Fruit fly (Drosophila melanogaster) whole organism, embryonic: ENCODE data around the gene att-ORFB.

ENCODE experiments used
- Abd-B ChIP-seq: fragments of 200-800 bp; sonication (Bioruptor generic); optimal IDR thresholded peaks from 2 replicates; lab custom pipeline; 2018; ENCODE audit warnings: missing biosample characterization, mild to moderate bottlenecking, missing genetic modification characterization, moderate library complexity
- Adf1 ChIP-seq: fragments of 200-800 bp; sonication (Bioruptor generic); IDR thresholded peaks from 2 replicates; pipeline ENCODE4 v1.3.6; 2022; ENCODE audit warnings: missing biosample characterization, missing genetic modification characterization
- Bgb ChIP-seq: fragments of 200-800 bp; sonication (Bioruptor generic); IDR thresholded peaks from 2 replicates; pipeline ENCODE4 v1.3.6; 2022; ENCODE audit warnings: missing biosample characterization, missing genetic modification characterization; ENCODE audit not compliant: partially characterized antibody
- Bteb2 ChIP-seq: fragments of 200-800 bp; sonication (Bioruptor generic); optimal IDR thresholded peaks from 2 replicates; lab custom pipeline; 2016; ENCODE audit warnings: missing biosample characterization, missing genetic modification characterization
- CG12299 ChIP-seq: fragments of 200-800 bp; sonication (Bioruptor generic); optimal IDR thresholded peaks from 2 replicates; lab custom pipeline; 2018; ENCODE audit warnings: missing biosample characterization, mild to moderate bottlenecking, missing genetic modification characterization
- CG12659 ChIP-seq: fragments of 200-800 bp; sonication (Bioruptor generic); optimal IDR thresholded peaks from 3 replicates; lab custom pipeline; 2017; ENCODE audit warnings: mild to moderate bottlenecking, missing biosample characterization, missing genetic modification reagents, missing genetic modification characterization
- CG14860 ChIP-seq: fragments of 200-800 bp; sonication (Bioruptor generic); IDR thresholded peaks from 3 replicates; pipeline ENCODE4 v1.3.6; 2022; ENCODE audit warnings: missing biosample characterization, missing genetic modification characterization; ENCODE audit not compliant: partially characterized antibody
- CG1603 ChIP-seq: fragments of 200-800 bp; sonication (Bioruptor generic); optimal IDR thresholded peaks from 2 replicates; lab custom pipeline; 2019; ENCODE audit warnings: missing biosample characterization, mild to moderate bottlenecking, missing genetic modification characterization, moderate library complexity
- CG17359 ChIP-seq: fragments of 200-800 bp; sonication (Bioruptor generic); optimal IDR thresholded peaks from 3 replicates; lab custom pipeline; 2018; ENCODE audit warnings: missing biosample characterization, mild to moderate bottlenecking, missing genetic modification characterization, moderate library complexity
- CG1792 ChIP-seq: fragments of 200-800 bp; sonication (Bioruptor generic); optimal IDR thresholded peaks from 2 replicates; lab custom pipeline; 2016; ENCODE audit warnings: missing biosample characterization, missing genetic modification characterization
- CG2202 ChIP-seq: fragments of 200-800 bp; sonication (Bioruptor generic); optimal IDR thresholded peaks from 2 replicates; lab custom pipeline; 2018; ENCODE audit warnings: missing biosample characterization, mild to moderate bottlenecking, missing genetic modification characterization
- CG31365 ChIP-seq: fragments of 200-800 bp; sonication (Bioruptor generic); optimal IDR thresholded peaks from 2 replicates; lab custom pipeline; 2018; ENCODE audit warnings: missing biosample characterization, mild to moderate bottlenecking, missing genetic modification characterization
- CG34224 ChIP-seq: fragments of 200-800 bp; sonication (Bioruptor generic); IDR thresholded peaks from 3 replicates; pipeline ENCODE4 v1.3.6; 2022; ENCODE audit warnings: missing biosample characterization, missing genetic modification characterization; ENCODE audit not compliant: partially characterized antibody
- CG4820 ChIP-seq: fragments of 200-800 bp; sonication (Bioruptor generic); optimal IDR thresholded peaks from 3 replicates; lab custom pipeline; 2016; ENCODE audit warnings: missing biosample characterization, missing genetic modification characterization
- CG5245 ChIP-seq: fragments of 200-800 bp; sonication (Bioruptor generic); optimal IDR thresholded peaks from 3 replicates; lab custom pipeline; 2016; ENCODE audit warnings: missing biosample characterization, missing genetic modification characterization
- CG6689 ChIP-seq: fragments of 200-800 bp; sonication (Bioruptor generic); IDR thresholded peaks from 2 replicates; pipeline ENCODE4 v1.3.6; 2022; ENCODE audit warnings: missing biosample characterization, missing genetic modification characterization
- CG6813 ChIP-seq: fragments of 200-800 bp; sonication (Bioruptor generic); optimal IDR thresholded peaks from 2 replicates; lab custom pipeline; 2017; ENCODE audit warnings: missing biosample characterization, missing genetic modification characterization, mild to moderate bottlenecking, moderate library complexity, missing genetic modification reagents
- CG8478 ChIP-seq: fragments of >200 bp; optimal IDR thresholded peaks from 2 replicates; lab custom pipeline; 2018
- CG9727 ChIP-seq: fragments of 200-800 bp; sonication (Bioruptor generic); optimal IDR thresholded peaks from 3 replicates; lab custom pipeline; 2017; ENCODE audit warnings: missing biosample characterization, mild to moderate bottlenecking, missing genetic modification characterization
- Camta ChIP-seq: fragments of 200-800 bp; sonication (Bioruptor generic); optimal IDR thresholded peaks from 2 replicates; lab custom pipeline; 2016; ENCODE audit warnings: missing biosample characterization, missing genetic modification characterization
- D19A ChIP-seq: fragments of 200-800 bp; optimal IDR thresholded peaks from 3 replicates; lab custom pipeline; 2019; ENCODE audit warnings: missing biosample characterization, mild to moderate bottlenecking, missing genetic modification characterization, moderate library complexity
- Dp ChIP-seq: fragments of 200-800 bp; sonication (Bioruptor generic); optimal IDR thresholded peaks from 2 replicates; lab custom pipeline; 2018; ENCODE audit warnings: missing biosample characterization, mild to moderate bottlenecking, missing genetic modification characterization, moderate library complexity
- Fer2 ChIP-seq: fragments of 200-800 bp; sonication (Bioruptor generic); optimal IDR thresholded peaks from 2 replicates; lab custom pipeline; 2018; ENCODE audit warnings: missing biosample characterization, mild to moderate bottlenecking, missing genetic modification characterization, moderate library complexity
- HmgZ ChIP-seq: fragments of 200-800 bp; sonication (Bioruptor generic); optimal IDR thresholded peaks from 2 replicates; lab custom pipeline; 2018; ENCODE audit warnings: missing biosample characterization, mild to moderate bottlenecking, missing genetic modification characterization
- Jarid2 ChIP-seq: fragments of 200-800 bp; sonication (Bioruptor generic); optimal IDR thresholded peaks from 3 replicates; lab custom pipeline; 2017; ENCODE audit warnings: mild to moderate bottlenecking, missing biosample characterization, missing genetic modification reagents, missing genetic modification characterization
- MBD-R2 ChIP-seq: fragments of 200-800 bp; sonication (Bioruptor generic); IDR thresholded peaks from 2 replicates; pipeline ENCODE4 v1.3.6; 2022; ENCODE audit warnings: missing biosample characterization, missing genetic modification characterization
- PHDP ChIP-seq: fragments of 200-800 bp; sonication (Bioruptor generic); optimal IDR thresholded peaks from 3 replicates; lab custom pipeline; 2018; ENCODE audit warnings: missing biosample characterization, mild to moderate bottlenecking, missing genetic modification characterization, moderate library complexity
- ac ChIP-seq: fragments of 200-800 bp; sonication (Bioruptor generic); optimal IDR thresholded peaks from 3 replicates; lab custom pipeline; 2017; ENCODE audit warnings: missing biosample characterization, mild to moderate bottlenecking, missing genetic modification characterization
- amos ChIP-seq: fragments of 200-800 bp; sonication (Bioruptor generic); IDR thresholded peaks from 2 replicates; pipeline ENCODE4 v1.3.6; 2022; ENCODE audit warnings: missing biosample characterization, missing genetic modification characterization; ENCODE audit not compliant: partially characterized antibody
- ash1 ChIP-seq: fragments of 200-800 bp; sonication (Bioruptor generic); optimal IDR thresholded peaks from 2 replicates; lab custom pipeline; 2018; ENCODE audit warnings: missing biosample characterization, mild to moderate bottlenecking, missing genetic modification characterization
- bbx ChIP-seq: fragments of 200-800 bp; sonication (Bioruptor generic); IDR thresholded peaks from 2 replicates; pipeline ENCODE4 v1.3.6; 2022; ENCODE audit warnings: missing biosample characterization, missing genetic modification characterization; ENCODE audit not compliant: partially characterized antibody
- bcd ChIP-seq: fragments of 200-800 bp; sonication (Bioruptor generic); optimal IDR thresholded peaks from 2 replicates; lab custom pipeline; 2017; ENCODE audit warnings: missing biosample characterization, mild to moderate bottlenecking, missing genetic modification characterization
- ci ChIP-seq: fragments of 200-800 bp; sonication (Bioruptor generic); IDR thresholded peaks from 3 replicates; pipeline ENCODE4 v1.3.6; 2022; ENCODE audit warnings: missing biosample characterization, missing genetic modification characterization
- danr ChIP-seq: fragments of 200-800 bp; sonication (Bioruptor generic); IDR thresholded peaks from 2 replicates; pipeline ENCODE4 v1.3.6; 2022; ENCODE audit warnings: missing biosample characterization, missing genetic modification characterization
- emc ChIP-seq: fragments of 200-800 bp; sonication (Bioruptor generic); optimal IDR thresholded peaks from 2 replicates; lab custom pipeline; 2016; ENCODE audit warnings: missing biosample characterization, missing genetic modification characterization
- fd102C ChIP-seq: fragments of 200-800 bp; sonication (Bioruptor generic); optimal IDR thresholded peaks from 2 replicates; lab custom pipeline; 2018; ENCODE audit warnings: missing biosample characterization, mild to moderate bottlenecking, missing genetic modification characterization, moderate library complexity
- gcm2 ChIP-seq: fragments of 200-800 bp; sonication (Bioruptor generic); optimal IDR thresholded peaks from 2 replicates; lab custom pipeline; 2016; ENCODE audit warnings: missing biosample characterization, missing genetic modification characterization
- insv ChIP-seq, 2 experiments: fragments of 200-800 bp; sonication (Bioruptor generic); optimal IDR thresholded peaks; 3 replicates each; lab custom pipeline; 2016 to 2018; ENCODE audit warnings: missing biosample characterization in 2 of 2, missing genetic modification characterization in 2 of 2
- ken ChIP-seq: fragments of 200-800 bp; sonication (Bioruptor generic); IDR thresholded peaks from 3 replicates; pipeline ENCODE4 v1.3.6; 2022; ENCODE audit warnings: missing biosample characterization, missing genetic modification characterization
- lola ChIP-seq, 3 experiments: fragments of >200 bp in 2 of 3; fragments of 200-800 bp in 1 of 3; sonication (Bioruptor generic) in 1 of 3; optimal IDR thresholded peaks; 2 replicates each; lab custom pipeline; 2017 to 2019; ENCODE audit warnings: missing biosample characterization in 3 of 3, missing genetic modification characterization in 3 of 3, mild to moderate bottlenecking in 1 of 3, moderate library complexity in 1 of 3
- nerfin-2 ChIP-seq: fragments of 200-800 bp; sonication (Bioruptor generic); IDR thresholded peaks from 2 replicates; pipeline ENCODE4 v1.3.6; 2022; ENCODE audit warnings: missing biosample characterization, missing genetic modification characterization; ENCODE audit not compliant: partially characterized antibody
- odd ChIP-seq: fragments of 200-800 bp; sonication (Bioruptor generic); optimal IDR thresholded peaks from 2 replicates; lab custom pipeline; 2017; ENCODE audit warnings: missing biosample characterization, mild to moderate bottlenecking, missing genetic modification characterization
- otp ChIP-seq: fragments of 200-800 bp; sonication (Bioruptor generic); IDR thresholded peaks from 3 replicates; pipeline ENCODE4, ENCODE4 v1.3.6; 2022; ENCODE audit warnings: missing biosample characterization, missing genetic modification characterization
- pb ChIP-seq: fragments of 200-800 bp; sonication (Bioruptor generic); optimal IDR thresholded peaks from 3 replicates; lab custom pipeline; 2016; ENCODE audit warnings: missing biosample characterization, missing genetic modification characterization
- salm ChIP-seq: fragments of 200-800 bp; sonication (Bioruptor generic); optimal IDR thresholded peaks from 2 replicates; lab custom pipeline; 2018; ENCODE audit warnings: missing biosample characterization, mild to moderate bottlenecking, missing genetic modification characterization
- sd ChIP-seq: fragments of 200-800 bp; sonication (Bioruptor generic); optimal IDR thresholded peaks from 3 replicates; lab custom pipeline; 2018; ENCODE audit warnings: missing biosample characterization, mild to moderate bottlenecking, missing genetic modification characterization, moderate library complexity
- sens ChIP-seq: fragments of 200-800 bp; sonication (Bioruptor generic); peaks from one replicate; lab custom pipeline; 2016; ENCODE audit warnings: missing biosample characterization, missing genetic modification characterization
- sisA ChIP-seq: fragments of 200-800 bp; sonication (Bioruptor generic); IDR thresholded peaks from 2 replicates; pipeline ENCODE4 v1.3.6; 2022; ENCODE audit warnings: missing biosample characterization, missing genetic modification characterization
- ssp ChIP-seq: fragments of 200-800 bp; sonication (Bioruptor generic); IDR thresholded peaks from 2 replicates; pipeline ENCODE4 v1.3.6; 2022; ENCODE audit warnings: missing biosample characterization, missing genetic modification characterization
- stc ChIP-seq: fragments of 200-800 bp; sonication (Bioruptor generic); IDR thresholded peaks from 2 replicates; pipeline ENCODE4 v1.3.6; 2022; ENCODE audit warnings: missing biosample characterization, missing genetic modification characterization
- twi ChIP-seq: fragments of 200-800 bp; optimal IDR thresholded peaks from 2 replicates; lab custom pipeline; 2019; ENCODE audit warnings: missing biosample characterization, mild to moderate bottlenecking, missing genetic modification characterization, moderate library complexity
- tx ChIP-seq: fragments of 200-800 bp; sonication (Bioruptor generic); optimal IDR thresholded peaks from 2 replicates; lab custom pipeline; 2016; ENCODE audit warnings: missing biosample characterization, missing genetic modification characterization
- zfh2 ChIP-seq: fragments of 200-800 bp; sonication (Bioruptor generic); optimal IDR thresholded peaks from 2 replicates; lab custom pipeline; 2016; ENCODE audit warnings: missing biosample characterization, missing genetic modification characterization

att-ORFB gene

dm6 chr3R:20555023-20555422 is 823 bp upstream of the att-ORFB start (continued):
- TF ChIP-seq CG9727 (GFP tag; lab: Kevin White, UChicago), result peak; percentile 41
- no peak for TF ChIP-seq Camta
- no peak for TF ChIP-seq sd (tag; lab: Kevin White, UChicago)
- peak; percentile 35 for TF ChIP-seq emc
- TF ChIP-seq PHDP, result peak; percentile 2
- peak; percentile 40 for TF ChIP-seq CG31365 (tag; lab: Kevin White, UChicago)
- no peak for TF ChIP-seq danr (GFP tag; lab: Robert Waterston, UW)
- TF ChIP-seq otp (GFP tag; lab: Robert Waterston, UW), result no peak
- no peak for TF ChIP-seq CG12299 (tag; lab: Kevin White, UChicago)
- no peak for TF ChIP-seq CG8478 (lab: Kevin White, UChicago)
- TF ChIP-seq nerfin-2, result no peak
- no peak for TF ChIP-seq ac (GFP tag; lab: Kevin White, UChicago)
- peak; percentile 40; the same call in 1 of the 2 replicates for TF ChIP-seq ssp (GFP tag; lab: Robert Waterston, UW)
- no peak for TF ChIP-seq HmgZ (tag; lab: Kevin White, UChicago)
- peak; percentile 23 for TF ChIP-seq CG6813
- TF ChIP-seq Dp (GFP tag; lab: Kevin White, UChicago), result no peak
- no peak for TF ChIP-seq CG14860 (GFP tag; lab: Robert Waterston, UW)
- TF ChIP-seq MBD-R2 (GFP tag; lab: Robert Waterston, UW), result peak; percentile 37; the same call in 1 of the 2 replicates
- TF ChIP-seq ken (GFP tag; lab: Robert Waterston, UW), result no peak
- TF ChIP-seq CG4820 (GFP tag; lab: Kevin White, UChicago), result peak; percentile 35
- TF ChIP-seq CG17359 (tag; lab: Kevin White, UChicago), result peak; percentile 45
- no peak for TF ChIP-seq lola (GFP tag; optimal IDR thresholded peaks at IDR 0.05; lab: Kevin White, UChicago)
- TF ChIP-seq Bteb2, result no peak
- no peak for TF ChIP-seq CG2202 (tag; lab: Kevin White, UChicago)
- no peak for TF ChIP-seq Fer2 (tag; lab: Kevin White, UChicago)
- TF ChIP-seq CG34224 (GFP tag; lab: Robert Waterston, UW), result no peak
- no peak for TF ChIP-seq tx
- no peak for TF ChIP-seq fd102C
- no peak for TF ChIP-seq twi
- peak; percentile 69 for TF ChIP-seq D19A (tag; lab: Kevin White, UChicago)
- TF ChIP-seq ash1, result no peak
- TF ChIP-seq sisA (GFP tag; lab: Robert Waterston, UW), result peak; percentile 51
- no peak for TF ChIP-seq salm (tag; lab: Kevin White, UChicago)
- TF ChIP-seq CG12659 (GFP tag; lab: Kevin White, UChicago), result peak; percentile 6
- TF ChIP-seq amos, result no peak
- no peak for TF ChIP-seq gcm2
- TF ChIP-seq bcd (GFP tag; lab: Kevin White, UChicago), result peak; percentile 68
- peak; percentile 20 for TF ChIP-seq Abd-B (GFP tag; lab: Kevin White, UChicago)
- TF ChIP-seq stc, result peak; percentile 77
- peak; percentile 7 for TF ChIP-seq CG1792 (GFP tag; lab: Kevin White, UChicago)

- TF ChIP-seq CG1603 (tag; lab: Kevin White, UChicago) (peak; percentile 28), Bgb (GFP tag; lab: Robert Waterston, UW) (peak; percentile 39; the same call in 1 of the 2 replicates), insv (GFP tag; optimal IDR thresholded peaks at IDR 0.05; lab: Kevin White, UChicago) (no peak), CG5245 (GFP tag; lab: Kevin White, UChicago) (no peak), CG8478 (lab: Kevin White, UChicago) (no peak), sens (GFP tag; lab: Kevin White, UChicago) (peak; percentile 76), Jarid2 (no peak), odd (GFP tag; lab: Kevin White, UChicago) (no peak), ci (0 out of 3 replicates have a peak, but pooled peaks have one; percentile 6), zfh2 (GFP tag; lab: Kevin White, UChicago) (no peak), CG14860 (GFP tag; lab: Robert Waterston, UW) (0 out of 3 replicates have a peak, but pooled peaks have one; percentile 11), CG6689 (GFP tag; lab: Robert Waterston, UW) (no peak), pb (no peak), bbx (GFP tag; lab: Robert Waterston, UW) (no peak; the same call in 1 of the 2 replicates), Adf1 (GFP tag; lab: Robert Waterston, UW) (no peak)
Measured at dm6 chr3R:20552093-20552492, 2.1 kb downstream of the att-ORFB start, which contains the start of gene Stat92E. Gene Stat92E, minus strand, starts transcription at chr3R:20552311.
